Worm (Caenorhabditis elegans) whole organism, L1 larva: Measurements from ENCODE around the gene K09D9.1.

Experiments used
- ama-1 ChIP-seq: fragments of 150-350 bp; optimal IDR thresholded peaks from 2 replicates; lab custom pipeline; 2014
- fkh-10 ChIP-seq: sonication (generic microtip); optimal IDR thresholded peaks from 2 replicates; lab custom pipeline; 2017; ENCODE audit warnings: missing biosample characterization, missing genetic modification reagents, missing genetic modification characterization
- lsy-2 ChIP-seq, 2 experiments: fragments of 150-350 bp; optimal IDR thresholded peaks; 2 replicates each; lab custom pipeline; 2014; ENCODE audit warnings: missing biosample characterization in 2 of 2, missing genetic modification characterization in 2 of 2
- mef-2 ChIP-seq: fragments of 150-350 bp; optimal IDR thresholded peaks from 2 replicates; lab custom pipeline; 2014; ENCODE audit warnings: missing biosample characterization, missing genetic modification characterization
- nhr-237 ChIP-seq: fragments of 150-350 bp; optimal IDR thresholded peaks from 2 replicates; lab custom pipeline; 2014; ENCODE audit warnings: missing biosample characterization, missing genetic modification characterization
- nhr-90 ChIP-seq: sonication (generic microtip); optimal IDR thresholded peaks from 2 replicates; lab custom pipeline; 2016; ENCODE audit warnings: mild to moderate bottlenecking, missing genetic modification characterization, missing compliant biosample characterization; ENCODE audit not compliant: poor library complexity
- snpc-4 ChIP-seq: fragments of 150-350 bp; optimal IDR thresholded peaks from 2 replicates; lab custom pipeline; 2014; ENCODE audit warnings: missing biosample characterization, missing genetic modification characterization
- snu-23 ChIP-seq: sonication (generic microtip); optimal IDR thresholded peaks from 2 replicates; lab custom pipeline; 2016; ENCODE audit warnings: missing genetic modification characterization, missing compliant biosample characterization
- unc-130 ChIP-seq: fragments of 150-350 bp; optimal IDR thresholded peaks from 2 replicates; lab custom pipeline; 2017; ENCODE audit warnings: missing biosample characterization, missing genetic modification characterization, inconsistent platforms
- ztf-11 ChIP-seq, 2 experiments: sonication (generic microtip); optimal IDR thresholded peaks; 2 replicates each; lab custom pipeline; 2016 to 2017; ENCODE audit warnings: missing genetic modification characterization in 2 of 2, missing biosample characterization in 1 of 2, missing compliant biosample characterization in 1 of 2
- ztf-4 ChIP-seq: fragments of 150-350 bp; optimal IDR thresholded peaks from 2 replicates; lab custom pipeline; 2014; ENCODE audit warnings: missing biosample characterization, missing genetic modification characterization

DNA sequence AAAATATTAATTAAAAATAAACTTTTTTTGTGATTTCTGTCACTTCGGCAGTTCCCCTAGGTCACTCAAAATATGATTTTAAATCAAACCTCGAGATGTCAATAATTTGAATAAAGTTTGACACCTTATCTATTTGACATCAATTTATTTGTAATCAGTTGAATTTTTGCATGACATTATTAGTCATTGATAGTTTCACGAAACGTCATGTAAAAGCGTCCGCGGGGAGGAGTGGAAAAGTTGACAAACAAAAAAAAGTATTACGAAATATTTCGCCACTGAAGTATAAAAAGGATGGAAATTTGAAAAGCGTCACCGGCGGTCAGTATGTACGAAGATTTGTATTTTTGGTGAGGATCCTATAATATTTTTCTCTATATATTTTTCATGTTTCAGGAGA lies at the start of gene K09D9.1:
- TF ChIP-seq ztf-11 (tag; optimal IDR thresholded peaks at IDR 0.05; lab: Kevin White, UChicago) (no peak), snu-23 (no peak), mef-2 (tag; lab: Kevin White, UChicago) (no peak), lsy-2 (tag; optimal IDR thresholded peaks at IDR 0.05; lab: Kevin White, UChicago) (no peak), unc-130 (tag; lab: Kevin White, UChicago) (no peak), ztf-4 (tag; lab: Kevin White, UChicago) (no peak), nhr-90 (tag; lab: Kevin White, UChicago) (no peak), fkh-10 (GFP tag; lab: Kevin White, UChicago) (no peak), nhr-237 (no peak), ama-1 (lab: Kevin White, UChicago) (no peak), snpc-4 (no peak)
